Fruit fly (Drosophila melanogaster) whole organism, wandering third instar larva: Measurements from ENCODE around the gene Srg1.

Source experiments
- Abd-B ChIP-seq: fragments of >200 bp; optimal IDR thresholded peaks from 2 replicates; lab custom pipeline; 2017; ENCODE audit warnings: missing biosample characterization, missing genetic modification characterization
- CG32264 ChIP-seq: fragments of 200-800 bp; sonication (Bioruptor generic); optimal IDR thresholded peaks from 2 replicates; lab custom pipeline; 2016; ENCODE audit warnings: missing biosample characterization, missing genetic modification characterization
- CG9705 ChIP-seq: fragments of 200-800 bp; sonication (Bioruptor generic); optimal IDR thresholded peaks from 2 replicates; lab custom pipeline; 2018; ENCODE audit warnings: missing biosample characterization, mild to moderate bottlenecking, missing genetic modification characterization
- CrebA ChIP-seq: fragments of 200-800 bp; sonication (Bioruptor generic); optimal IDR thresholded peaks from 2 replicates; lab custom pipeline; 2016; ENCODE audit warnings: missing biosample characterization, mild to moderate bottlenecking, missing genetic modification characterization, borderline replicate concordance
- Dfd ChIP-seq: fragments of >200 bp; optimal IDR thresholded peaks from 2 replicates; lab custom pipeline; 2017; ENCODE audit warnings: missing biosample characterization, missing genetic modification characterization
- Dif ChIP-seq: fragments of 200-275, 200-300 bp; sonication (Bioruptor generic); optimal IDR thresholded peaks from 2 replicates; lab custom pipeline; 2018; ENCODE audit warnings: missing biosample characterization, missing genetic modification characterization; ENCODE audit not compliant: partially characterized antibody
- GATAd ChIP-seq: sonication (Bioruptor generic); optimal IDR thresholded peaks from 2 replicates; lab custom pipeline; 2016; ENCODE audit warnings: missing biosample characterization, missing genetic modification characterization
- HLH106 ChIP-seq: fragments of 200-800 bp; optimal IDR thresholded peaks from 3 replicates; lab custom pipeline; 2019; ENCODE audit warnings: missing biosample characterization, mild to moderate bottlenecking, missing genetic modification characterization, moderate library complexity
- Hnf4 ChIP-seq: fragments of 200-800 bp; sonication (Bioruptor generic); optimal IDR thresholded peaks from 2 replicates; lab custom pipeline; 2016; ENCODE audit warnings: missing biosample characterization, mild to moderate bottlenecking, missing genetic modification characterization
- Hr78 ChIP-seq: fragments of >200 bp; optimal IDR thresholded peaks from 2 replicates; lab custom pipeline; 2017; ENCODE audit warnings: missing biosample characterization, missing genetic modification characterization
- Hr83 ChIP-seq: fragments of 200-300 bp; sonication (Bioruptor generic); optimal IDR thresholded peaks from 2 replicates; lab custom pipeline; 2016; ENCODE audit warnings: missing biosample characterization, mild to moderate bottlenecking, missing genetic modification characterization, moderate library complexity; ENCODE audit not compliant: poor library complexity, severe bottlenecking
- Jra ChIP-seq: sonication (Bioruptor generic); optimal IDR thresholded peaks from 2 replicates; lab custom pipeline; 2016; ENCODE audit warnings: missing biosample characterization, missing genetic modification characterization
- Mio ChIP-seq: sonication (Bioruptor generic); optimal IDR thresholded peaks from 2 replicates; lab custom pipeline; 2016; ENCODE audit warnings: missing biosample characterization, missing genetic modification characterization
- Myc ChIP-seq: fragments of >200 bp; optimal IDR thresholded peaks from 2 replicates; lab custom pipeline; 2017
- N ChIP-seq: fragments of >200 bp; optimal IDR thresholded peaks from 2 replicates; lab custom pipeline; 2018; ENCODE audit warnings: missing biosample characterization, missing external identifiers, missing genetic modification characterization
- OdsH ChIP-seq: fragments of 200-800 bp; sonication (Bioruptor generic); optimal IDR thresholded peaks from 2 replicates; lab custom pipeline; 2016; ENCODE audit warnings: missing biosample characterization, mild to moderate bottlenecking, missing genetic modification characterization
- Rel ChIP-seq, 2 experiments: fragments of 200-800 bp; sonication (Bioruptor generic) in 1 of 2; optimal IDR thresholded peaks; 2 replicates in 1 of 2; 3 replicates in 1 of 2; lab custom pipeline; 2016 to 2019; ENCODE audit warnings: mild to moderate bottlenecking in 2 of 2, missing biosample characterization in 2 of 2, missing genetic modification characterization in 2 of 2, moderate library complexity in 1 of 2
- Sp1 ChIP-seq: fragments of 200-800 bp; sonication (Bioruptor generic); optimal IDR thresholded peaks from 3 replicates; lab custom pipeline; 2019; ENCODE audit warnings: missing biosample characterization, mild to moderate bottlenecking, missing genetic modification characterization, moderate library complexity
- Vsx2 ChIP-seq: fragments of 200-300, 225-300 bp; sonication (Bioruptor generic); optimal IDR thresholded peaks from 2 replicates; lab custom pipeline; 2018; ENCODE audit warnings: missing biosample characterization, missing genetic modification characterization; ENCODE audit not compliant: partially characterized antibody
- br ChIP-seq: fragments of 200-800 bp; sonication (Bioruptor generic); optimal IDR thresholded peaks from 2 replicates; lab custom pipeline; 2016; ENCODE audit warnings: missing biosample characterization, missing genetic modification characterization
- brk ChIP-seq: fragments of 200-800 bp; sonication (Bioruptor generic); optimal IDR thresholded peaks from 2 replicates; lab custom pipeline; 2016; ENCODE audit warnings: missing biosample characterization, mild to moderate bottlenecking, missing genetic modification characterization
- dl ChIP-seq, 2 experiments: fragments of 175-275, 200-275 bp in 1 of 2; fragments of 200-275 bp in 1 of 2; sonication (Bioruptor generic); optimal IDR thresholded peaks; lab custom pipeline; 2018; ENCODE audit warnings: mild to moderate bottlenecking in 2 of 2, missing biosample characterization in 2 of 2, missing genetic modification characterization in 2 of 2, moderate library complexity in 2 of 2; ENCODE audit not compliant: partially characterized antibody in 2 of 2, insufficient read depth in 1 of 2
- dmrt93B ChIP-seq: fragments of 200-800 bp; sonication (Bioruptor generic); optimal IDR thresholded peaks from 2 replicates; lab custom pipeline; 2018; ENCODE audit warnings: missing biosample characterization, mild to moderate bottlenecking, missing genetic modification characterization
- dsf ChIP-seq: sonication (Bioruptor generic); optimal IDR thresholded peaks from 2 replicates; lab custom pipeline; 2016; ENCODE audit warnings: missing biosample characterization, missing genetic modification characterization, borderline replicate concordance
- ey ChIP-seq: fragments of 200-800 bp; sonication (Bioruptor generic); optimal IDR thresholded peaks from 2 replicates; lab custom pipeline; 2016; ENCODE audit warnings: missing biosample characterization, missing genetic modification characterization
- foxo ChIP-seq, 2 experiments: fragments of 200-800 bp; sonication (Bioruptor generic); optimal IDR thresholded peaks; 2 replicates in 1 of 2; 3 replicates in 1 of 2; lab custom pipeline; 2016 to 2017; ENCODE audit warnings: missing biosample characterization in 2 of 2, missing genetic modification characterization in 2 of 2
- fru ChIP-seq: fragments of 200-800 bp; sonication (Bioruptor generic); optimal IDR thresholded peaks from 3 replicates; lab custom pipeline; 2016; ENCODE audit warnings: missing biosample characterization, mild to moderate bottlenecking, missing genetic modification characterization
- h ChIP-seq: fragments of 200-800 bp; sonication (Bioruptor generic); optimal IDR thresholded peaks from 3 replicates; lab custom pipeline; 2016; ENCODE audit warnings: missing biosample characterization, mild to moderate bottlenecking, missing genetic modification characterization
- jim ChIP-seq: fragments of 175-275, 200-325 bp; sonication (Bioruptor generic); optimal IDR thresholded peaks from 2 replicates; lab custom pipeline; 2016; ENCODE audit warnings: missing biosample characterization, mild to moderate bottlenecking, missing genetic modification characterization
- lola ChIP-seq: fragments of >200 bp; optimal IDR thresholded peaks from 2 replicates; lab custom pipeline; 2017; ENCODE audit warnings: missing biosample characterization, missing genetic modification characterization
- pan ChIP-seq: fragments of >200 bp; optimal IDR thresholded peaks from 2 replicates; lab custom pipeline; 2017
- psq ChIP-seq: fragments of 200-800 bp; sonication (Bioruptor generic); optimal IDR thresholded peaks from 3 replicates; lab custom pipeline; 2017; ENCODE audit warnings: missing biosample characterization, mild to moderate bottlenecking, missing genetic modification characterization, moderate library complexity
- rgr ChIP-seq: fragments of 200-800 bp; sonication (Bioruptor generic); optimal IDR thresholded peaks from 3 replicates; lab custom pipeline; 2016; ENCODE audit warnings: missing biosample characterization, mild to moderate bottlenecking, missing genetic modification characterization
- sage ChIP-seq: fragments of 200-800 bp; sonication (Bioruptor generic); optimal IDR thresholded peaks from 2 replicates; lab custom pipeline; 2016; ENCODE audit warnings: missing biosample characterization, mild to moderate bottlenecking, missing genetic modification characterization
- sv ChIP-seq: fragments of 200-800 bp; sonication (Bioruptor generic); optimal IDR thresholded peaks from 3 replicates; lab custom pipeline; 2016; ENCODE audit warnings: missing biosample characterization, missing genetic modification characterization
- tai ChIP-seq: sonication (Bioruptor generic); optimal IDR thresholded peaks from 2 replicates; lab custom pipeline; 2016; ENCODE audit warnings: missing biosample characterization, missing genetic modification characterization
- usp ChIP-seq: fragments of >200 bp; optimal IDR thresholded peaks from 2 replicates; lab custom pipeline; 2017; ENCODE audit warnings: missing biosample characterization, missing genetic modification characterization
- woc ChIP-seq: sonication (Bioruptor generic); optimal IDR thresholded peaks from 2 replicates; lab custom pipeline; 2016; ENCODE audit warnings: missing biosample characterization, mild to moderate bottlenecking, missing genetic modification characterization

Srg1 gene

dm6 chr3R:24851429-24851828 lies 13.1 kb downstream of the Srg1 start, which contains the start of gene Nct:
TSS of gene Nct (plus strand) at chr3R:24851601.
- no peak for TF ChIP-seq lola
- TF ChIP-seq Vsx2: no peak
- TF ChIP-seq Rel (GFP tag; optimal IDR thresholded peaks at IDR 0.05; lab: Kevin White, UChicago): no peak
- peak; percentile 59 for TF ChIP-seq Rel (tag; optimal IDR thresholded peaks at IDR 0.05; lab: Kevin White, UChicago)
- no peak for TF ChIP-seq Sp1 (GFP tag; lab: Kevin White, UChicago)
- TF ChIP-seq br (GFP tag; lab: Kevin White, UChicago): no peak
- no peak for TF ChIP-seq jim (GFP tag; lab: Kevin White, UChicago)
- TF ChIP-seq, all 38 proteins: peak for 1

- TF ChIP-seq Jra (GFP tag; lab: Kevin White, UChicago): peak; percentile 89
- no peak for TF ChIP-seq CG32264 (GFP tag; lab: Kevin White, UChicago)
- no peak for TF ChIP-seq Abd-B (GFP tag; lab: Kevin White, UChicago)
- TF ChIP-seq N: no peak
- TF ChIP-seq pan (lab: Kevin White, UChicago): no peak
- peak; percentile 89 for TF ChIP-seq rgr (GFP tag; lab: Kevin White, UChicago)
- TF ChIP-seq Sp1 (GFP tag; lab: Kevin White, UChicago): no peak
- peak; percentile 74 for TF ChIP-seq CG9705
- peak; percentile 85 for TF ChIP-seq h (GFP tag; lab: Kevin White, UChicago)
- peak; percentile 69 for TF ChIP-seq HLH106 (tag; lab: Kevin White, UChicago)
- TF ChIP-seq psq: peak; percentile 74
- TF ChIP-seq dmrt93B (GFP tag; lab: Kevin White, UChicago): peak; percentile 54
- no peak for TF ChIP-seq brk (GFP tag; lab: Kevin White, UChicago)
- peak; percentile 21 for TF ChIP-seq Vsx2
- peak; percentile 71 for TF ChIP-seq OdsH (GFP tag; lab: Kevin White, UChicago)
- no peak for TF ChIP-seq sage (GFP tag; lab: Kevin White, UChicago)
- no peak for TF ChIP-seq Rel (GFP tag; optimal IDR thresholded peaks at IDR 0.05; lab: Kevin White, UChicago)
- TF ChIP-seq Rel (tag; optimal IDR thresholded peaks at IDR 0.05; lab: Kevin White, UChicago): peak; percentile 27
- TF ChIP-seq dsf (GFP tag; lab: Kevin White, UChicago): peak; percentile 76
- peak; percentile 63 for TF ChIP-seq Myc (lab: Kevin White, UChicago)
- TF ChIP-seq GATAd (GFP tag; lab: Kevin White, UChicago): peak; percentile 46
- TF ChIP-seq Hr83 (GFP tag; lab: Kevin White, UChicago): peak; percentile 98
- TF ChIP-seq tai (GFP tag; lab: Kevin White, UChicago): no peak
- TF ChIP-seq dl (GFP tag; optimal IDR thresholded peaks at IDR 0.05; lab: Kevin White, UChicago; ENCODE audit: insufficient read depth in 1 of 2, partially characterized antibody in 2 of 2): no peak
- TF ChIP-seq Dif (GFP tag; lab: Kevin White, UChicago): no peak
- TF ChIP-seq CrebA (GFP tag; lab: Kevin White, UChicago): no peak
- TF ChIP-seq ey (GFP tag; lab: Kevin White, UChicago): peak; percentile 74
- TF ChIP-seq sv (GFP tag; lab: Kevin White, UChicago): peak; percentile 78
- peak in 1 of 2 experiments; percentile 88 for TF ChIP-seq foxo (GFP tag; optimal IDR thresholded peaks at IDR 0.05; lab: Kevin White, UChicago)
- peak; percentile 97 for TF ChIP-seq Hnf4 (GFP tag; lab: Kevin White, UChicago)
- TF ChIP-seq br (GFP tag; lab: Kevin White, UChicago): peak; percentile 80
- peak; percentile 2 for TF ChIP-seq Mio (GFP tag; lab: Kevin White, UChicago)
- no peak for TF ChIP-seq fru
- TF ChIP-seq jim (GFP tag; lab: Kevin White, UChicago): peak; percentile 27
- TF ChIP-seq lola: no peak
- no peak for TF ChIP-seq usp (GFP tag; lab: Kevin White, UChicago)
- TF ChIP-seq Hr78 (GFP tag; lab: Kevin White, UChicago): no peak
- no peak for TF ChIP-seq Dfd
- TF ChIP-seq woc (GFP tag; lab: Kevin White, UChicago): no peak
These were observed 14.1 kb downstream of the Srg1 start, which contains the start of gene CG7006 for dm6 chr3R:24850420-24850819. TSS of gene CG7006 (plus strand) at chr3R:24850627.
